Worm (Caenorhabditis elegans) whole organism, L4 larva: ENCODE data around the gene tsn-1.

Source experiments
- R02D3.7 ChIP-seq: fragments of 150-350 bp; sonication (generic microtip); optimal IDR thresholded peaks from 3 replicates; lab custom pipeline; 2014; ENCODE audit warnings: missing biosample characterization, missing genetic modification characterization
- ama-1 ChIP-seq: fragments of 150-350 bp; optimal IDR thresholded peaks from 2 replicates; lab custom pipeline; 2014; ENCODE audit warnings: inconsistent platforms, mixed read lengths
- attf-4 ChIP-seq: sonication (generic microtip); optimal IDR thresholded peaks from 3 replicates; lab custom pipeline; 2017; ENCODE audit warnings: missing biosample characterization, missing genetic modification characterization
- ceh-82 ChIP-seq: sonication (generic microtip); optimal IDR thresholded peaks from 2 replicates; lab custom pipeline; 2017; ENCODE audit warnings: missing biosample characterization, missing genetic modification characterization
- ces-1 ChIP-seq: fragments of 150-350 bp; sonication (generic microtip); optimal IDR thresholded peaks from 4 replicates; lab custom pipeline; 2014; ENCODE audit warnings: missing biosample characterization, missing genetic modification reagents, missing genetic modification characterization
- fos-1 ChIP-seq: fragments of 150-350 bp; optimal IDR thresholded peaks from 2 replicates; lab custom pipeline; 2014; ENCODE audit warnings: missing biosample characterization, missing genetic modification characterization
- lir-3 ChIP-seq: sonication (generic microtip); optimal IDR thresholded peaks from 2 replicates; lab custom pipeline; 2016; ENCODE audit warnings: mild to moderate bottlenecking, missing genetic modification characterization, missing compliant biosample characterization
- mxl-3 ChIP-seq: fragments of 200-800 bp; sonication (Bioruptor generic); optimal IDR thresholded peaks from 2 replicates; lab custom pipeline; 2018; ENCODE audit warnings: mild to moderate bottlenecking, missing genetic modification characterization, missing compliant biosample characterization
- nhr-25 ChIP-seq: sonication (generic microtip); optimal IDR thresholded peaks from 2 replicates; lab custom pipeline; 2017; ENCODE audit warnings: missing genetic modification characterization, mild to moderate bottlenecking, missing compliant biosample characterization, antibody characterized with exemption, moderate library complexity, borderline replicate concordance; ENCODE audit not compliant: insufficient read depth
- nhr-76 ChIP-seq: fragments of 150-350 bp; optimal IDR thresholded peaks from 2 replicates; lab custom pipeline; 2014; ENCODE audit warnings: missing biosample characterization, missing genetic modification characterization
- php-3 ChIP-seq: fragments of 200-800 bp; sonication (Bioruptor generic); IDR thresholded peaks from 2 replicates; pipeline ENCODE4 v1.3.6; 2022; ENCODE audit warnings: missing genetic modification reagents, missing genetic modification characterization, missing compliant biosample characterization
- pqm-1 ChIP-seq: sonication (generic microtip); optimal IDR thresholded peaks from 2 replicates; lab custom pipeline; 2017; ENCODE audit warnings: missing biosample characterization, missing genetic modification characterization
- skn-1 ChIP-seq: fragments of 150-350 bp; optimal IDR thresholded peaks from 2 replicates; lab custom pipeline; 2014; ENCODE audit warnings: missing biosample characterization, missing genetic modification characterization

DNA sequence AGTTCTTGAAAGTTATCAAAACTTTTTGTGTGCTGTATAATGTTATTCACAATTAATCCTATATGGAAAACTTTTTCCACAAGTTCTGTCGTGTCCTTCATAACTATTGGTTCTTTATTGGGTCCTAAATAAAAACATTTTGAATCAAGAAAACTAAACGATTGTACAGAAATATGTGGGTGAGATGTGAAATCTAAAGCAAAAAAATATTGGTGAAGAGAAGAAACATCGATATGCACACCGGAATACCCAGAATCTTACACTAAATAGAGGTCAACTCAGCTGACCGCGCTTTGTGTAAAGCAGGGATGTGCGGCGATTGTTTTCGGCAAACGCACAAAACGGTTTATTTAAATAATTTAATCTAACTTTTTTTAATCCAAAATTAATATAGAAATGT lies 45.3 kb upstream of the tsn-1 start, which contains the start of gene T05A7.13:
- no peak for TF ChIP-seq attf-4
- no peak for TF ChIP-seq php-3 (GFP tag; lab: Robert Waterston, UW)
- no peak for TF ChIP-seq fos-1
- no peak for TF ChIP-seq skn-1 (tag; lab: Kevin White, UChicago)
- no peak for TF ChIP-seq ces-1 (GFP tag; lab: Kevin White, UChicago)
- TF ChIP-seq mxl-3 (GFP tag; lab: Kevin White, UChicago) = no peak
- TF ChIP-seq nhr-25 (tag; lab: Kevin White, UChicago) = no peak
- no peak for TF ChIP-seq pqm-1 (tag; lab: Kevin White, UChicago)
- TF ChIP-seq nhr-76 (tag; lab: Kevin White, UChicago) = no peak
- TF ChIP-seq ama-1 (lab: Kevin White, UChicago) = no peak
- TF ChIP-seq ceh-82 (tag; lab: Kevin White, UChicago) = no peak
- no peak for TF ChIP-seq lir-3 (tag; lab: Kevin White, UChicago)
- no peak for TF ChIP-seq R02D3.7
